Worm (Caenorhabditis elegans) whole organism, young adult: Measurements from ENCODE around the gene C33F10.8.

Experiments used
- Y95B8A.8 ChIP-seq: fragments of 200-800 bp; sonication (Bioruptor generic); IDR thresholded peaks from 2 replicates; pipeline ENCODE4 v1.3.6; 2022; ENCODE audit warnings: missing genetic modification reagents, missing genetic modification characterization, missing compliant biosample characterization
- ama-1 ChIP-seq, 3 experiments: fragments of 150-350 bp in 1 of 3; sonication (generic microtip) in 2 of 3; optimal IDR thresholded peaks; 2 replicates each; lab custom pipeline; 2014 to 2018; ENCODE audit warnings: missing biosample characterization in 2 of 3, missing genetic modification characterization in 2 of 3, missing genetic modification reagents in 2 of 3
- ceh-40 ChIP-seq: fragments of 200-800 bp; sonication (Bioruptor generic); IDR thresholded peaks from 2 replicates; pipeline ENCODE4 v1.3.6; 2022; ENCODE audit warnings: missing genetic modification characterization, missing compliant biosample characterization
- lsl-1 ChIP-seq: fragments of 200-800 bp; sonication (Bioruptor generic); optimal IDR thresholded peaks from 2 replicates; lab custom pipeline; 2018; ENCODE audit warnings: mild to moderate bottlenecking, missing genetic modification characterization, moderate library complexity, missing compliant biosample characterization
- pha-4 ChIP-seq: fragments of 150-350 bp; sonication (generic microtip); optimal IDR thresholded peaks from 2 replicates; lab custom pipeline; 2014; ENCODE audit warnings: missing biosample characterization, missing genetic modification reagents, missing genetic modification characterization
- sea-2 ChIP-seq: fragments of 200-800 bp; sonication (Bioruptor generic); IDR thresholded peaks from 2 replicates; pipeline ENCODE4 v1.3.6; 2022; ENCODE audit warnings: missing genetic modification characterization, missing compliant biosample characterization
- snpc-3.4 ChIP-seq: sonication (generic microtip); optimal IDR thresholded peaks from 2 replicates; lab custom pipeline; 2017; ENCODE audit warnings: missing genetic modification characterization, mild to moderate bottlenecking, missing compliant biosample characterization, antibody characterized with exemption, moderate library complexity, missing genotype, missing genetic modification reagents
- snpc-4 ChIP-seq, 5 experiments: fragments of 150-350 bp in 1 of 5; sonication (generic microtip) in 4 of 5; optimal IDR thresholded peaks; 2 replicates each; lab custom pipeline; 2014 to 2018; ENCODE audit warnings: missing genetic modification characterization in 5 of 5, missing biosample characterization in 3 of 5, antibody characterized with exemption in 2 of 5, mild to moderate bottlenecking in 2 of 5, missing compliant biosample characterization in 2 of 5, missing genotype in 2 of 5, moderate library complexity in 2 of 5, missing genetic modification reagents in 1 of 5
- ztf-26 ChIP-seq: sonication (generic microtip); optimal IDR thresholded peaks from 2 replicates; lab custom pipeline; 2017; ENCODE audit warnings: missing genetic modification characterization, missing compliant biosample characterization

DNA sequence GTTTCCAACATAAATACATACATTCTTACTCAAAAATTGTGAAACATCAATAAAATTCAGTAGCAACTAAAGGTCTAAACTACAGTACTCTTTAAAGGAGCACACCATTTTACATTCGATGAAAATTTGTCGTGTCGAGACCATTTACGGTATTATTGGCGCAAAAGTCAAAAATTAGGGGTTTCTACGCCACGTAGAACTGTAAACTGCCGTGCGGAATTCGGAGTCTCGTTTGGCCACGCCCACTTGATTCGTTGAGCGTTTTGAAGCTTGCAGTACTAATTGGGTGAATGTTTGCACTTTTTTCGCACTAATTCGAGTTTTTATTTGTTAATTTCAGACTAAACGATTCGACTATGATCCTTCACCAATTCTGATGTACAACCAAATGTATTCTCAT lies 34.3 kb downstream of the C33F10.8 start:
- TF ChIP-seq ama-1 (optimal IDR thresholded peaks at IDR 0.05; lab: Kevin White, UChicago) = no peak
- no peak for TF ChIP-seq ama-1 (GFP tag; optimal IDR thresholded peaks at IDR 0.05; lab: Kevin White, UChicago)
- no peak for TF ChIP-seq snpc-4 (GFP tag; optimal IDR thresholded peaks at IDR 0.05; lab: Kevin White, UChicago)
- TF ChIP-seq snpc-4 (tag; optimal IDR thresholded peaks at IDR 0.05; lab: Kevin White, UChicago) = no peak
- TF ChIP-seq lsl-1 (GFP tag; lab: Kevin White, UChicago) = no peak
- no peak for TF ChIP-seq snpc-3.4
- TF ChIP-seq ceh-40 (GFP tag; lab: Robert Waterston, UW) = no peak
- no peak for TF ChIP-seq ztf-26
- no peak for TF ChIP-seq Y95B8A.8 (GFP tag; lab: Robert Waterston, UW)
- no peak for TF ChIP-seq sea-2 (GFP tag; lab: Robert Waterston, UW)
- no peak for TF ChIP-seq pha-4 (tag; lab: Kevin White, UChicago)
